Fruit fly (Drosophila melanogaster) whole organism, wandering third instar larva: Measurements from ENCODE around the gene Gr64b.

Source experiments
- h ChIP-seq: fragments of 200-800 bp; sonication (Bioruptor generic); optimal IDR thresholded peaks from 3 replicates; lab custom pipeline; 2016; ENCODE audit warnings: missing biosample characterization, mild to moderate bottlenecking, missing genetic modification characterization
- rgr ChIP-seq: fragments of 200-800 bp; sonication (Bioruptor generic); optimal IDR thresholded peaks from 3 replicates; lab custom pipeline; 2016; ENCODE audit warnings: missing biosample characterization, mild to moderate bottlenecking, missing genetic modification characterization

DNA sequence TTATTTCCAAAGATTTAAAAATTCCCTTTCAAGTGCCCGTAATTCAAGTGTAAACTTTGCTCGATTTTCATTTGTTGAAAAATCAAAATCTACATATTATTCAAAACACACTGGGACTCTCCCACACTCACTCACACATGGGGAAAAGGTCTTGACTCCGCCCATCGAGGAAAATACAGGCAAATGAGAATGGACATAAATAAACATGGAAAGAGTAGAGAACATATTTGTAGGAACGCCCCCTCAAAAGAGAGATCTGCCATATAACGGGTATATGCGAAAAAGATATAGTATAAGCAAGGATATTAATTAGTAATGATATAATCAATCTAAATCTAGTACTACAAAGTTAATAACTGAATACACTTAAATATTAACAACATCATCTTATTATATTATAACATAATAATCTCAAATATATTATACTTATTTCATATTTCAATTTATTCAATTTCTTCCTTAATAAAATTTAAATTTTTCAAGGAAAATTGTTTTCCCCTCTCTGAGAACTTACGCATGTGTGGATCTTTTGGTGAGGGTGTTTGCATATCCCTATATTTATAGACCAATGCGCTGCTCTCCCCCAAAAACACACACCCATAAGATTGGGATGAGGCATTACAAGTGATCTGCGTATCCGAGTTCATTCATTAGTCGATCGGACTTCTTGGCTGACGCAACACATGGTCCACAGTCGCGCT, 10.0 kb upstream of the Gr64b start, which contains the start of gene FoxL1:
- TF ChIP-seq rgr (GFP tag; lab: Kevin White, UChicago) (no peak), h (no peak)
